Worm (Caenorhabditis elegans) whole organism, L1 larva: ENCODE measurements around the gene Y43F8C.17.

Source experiments
- ceh-82 ChIP-seq, 3 experiments: fragments of 150-350 bp in 1 of 3; sonication (generic microtip) in 2 of 3; optimal IDR thresholded peaks; 2 replicates each; lab custom pipeline; 2014 to 2017; ENCODE audit warnings: missing biosample characterization in 3 of 3, missing genetic modification characterization in 3 of 3
- dpl-1 ChIP-seq, 3 experiments: fragments of 150-350 bp in 2 of 3; sonication (generic microtip) in 1 of 3; optimal IDR thresholded peaks; 2 replicates each; lab custom pipeline; 2014 to 2017; ENCODE audit warnings: missing biosample characterization in 3 of 3, missing genetic modification characterization in 3 of 3, missing genetic modification reagents in 3 of 3
- hlh-4 ChIP-seq: sonication (generic microtip); optimal IDR thresholded peaks from 2 replicates; lab custom pipeline; 2016; ENCODE audit warnings: mild to moderate bottlenecking, missing genetic modification characterization, missing compliant biosample characterization
- lin-35 ChIP-seq, 2 experiments: fragments of 150-350 bp; optimal IDR thresholded peaks; 2 replicates each; lab custom pipeline; 2014; ENCODE audit warnings: missing biosample characterization in 2 of 2, missing genetic modification characterization in 2 of 2, missing genetic modification reagents in 2 of 2
- lin-39 ChIP-seq: fragments of 150-350 bp; optimal IDR thresholded peaks from 2 replicates; lab custom pipeline; 2014; ENCODE audit warnings: missing biosample characterization, missing genetic modification reagents, missing genetic modification characterization
- lir-3 ChIP-seq: sonication (generic microtip); optimal IDR thresholded peaks from 2 replicates; lab custom pipeline; 2016; ENCODE audit warnings: mild to moderate bottlenecking, missing genetic modification characterization, moderate library complexity, missing compliant biosample characterization; ENCODE audit not compliant: poor library complexity
- lsy-2 ChIP-seq, 2 experiments: fragments of 150-350 bp; optimal IDR thresholded peaks; 2 replicates each; lab custom pipeline; 2014; ENCODE audit warnings: missing biosample characterization in 2 of 2, missing genetic modification characterization in 2 of 2
- mdl-1 ChIP-seq, 2 experiments: fragments of 150-350 bp; optimal IDR thresholded peaks; 2 replicates each; lab custom pipeline; 2014 to 2017; ENCODE audit warnings: missing biosample characterization in 2 of 2, missing genetic modification characterization in 2 of 2, inconsistent platforms in 1 of 2
- nhr-28 ChIP-seq: fragments of 150-350 bp; optimal IDR thresholded peaks from 2 replicates; lab custom pipeline; 2014; ENCODE audit warnings: missing biosample characterization, missing genetic modification characterization
- pag-3 ChIP-seq: sonication (generic microtip); optimal IDR thresholded peaks from 2 replicates; lab custom pipeline; 2017; ENCODE audit warnings: missing genetic modification characterization, mild to moderate bottlenecking, missing compliant biosample characterization, antibody characterized with exemption, borderline replicate concordance; ENCODE audit not compliant: insufficient read depth
- tlp-1 ChIP-seq: fragments of 150-350 bp; optimal IDR thresholded peaks from 2 replicates; lab custom pipeline; 2014; ENCODE audit warnings: missing biosample characterization, missing genetic modification characterization

- no peak for TF ChIP-seq nhr-28 (tag; lab: Kevin White, UChicago)
- no peak for TF ChIP-seq lin-35 (GFP tag; optimal IDR thresholded peaks at IDR 0.05; lab: Kevin White, UChicago)
- TF ChIP-seq mdl-1 (tag; optimal IDR thresholded peaks at IDR 0.05; lab: Kevin White, UChicago): no peak
- no peak for TF ChIP-seq lsy-2 (tag; optimal IDR thresholded peaks at IDR 0.05; lab: Kevin White, UChicago)
- TF ChIP-seq dpl-1 (GFP tag; optimal IDR thresholded peaks at IDR 0.05; lab: Kevin White, UChicago): no peak
- TF ChIP-seq hlh-4 (tag; lab: Kevin White, UChicago): no peak
- TF ChIP-seq lir-3: no peak
- no peak for TF ChIP-seq ceh-82 (tag; optimal IDR thresholded peaks at IDR 0.05; lab: Kevin White, UChicago)
- TF ChIP-seq tlp-1 (tag; lab: Kevin White, UChicago): no peak
- no peak for TF ChIP-seq lin-39 (tag; lab: Kevin White, UChicago)
- TF ChIP-seq pag-3 (tag; lab: Kevin White, UChicago): no peak
These were observed 44.1 kb upstream of the Y43F8C.17 start for ce11 chrV:19671816-19672215.
